Fruit fly (Drosophila melanogaster) whole organism, wandering third instar larva: ENCODE results near the gene Dcr-1.
A peak's percentile ranks its signal among the peaks of the same experiment; 100 is the strongest.

Source experiments
- CG32264 ChIP-seq: fragments of 200-800 bp; sonication (Bioruptor generic); optimal IDR thresholded peaks from 2 replicates; lab custom pipeline; 2016; ENCODE audit warnings: missing biosample characterization, missing genetic modification characterization
- Dfd ChIP-seq: fragments of >200 bp; optimal IDR thresholded peaks from 2 replicates; lab custom pipeline; 2017; ENCODE audit warnings: missing biosample characterization, missing genetic modification characterization
- GATAd ChIP-seq: sonication (Bioruptor generic); optimal IDR thresholded peaks from 2 replicates; lab custom pipeline; 2016; ENCODE audit warnings: missing biosample characterization, missing genetic modification characterization
- Hr78 ChIP-seq: fragments of >200 bp; optimal IDR thresholded peaks from 2 replicates; lab custom pipeline; 2017; ENCODE audit warnings: missing biosample characterization, missing genetic modification characterization
- Vsx2 ChIP-seq: fragments of 200-300, 225-300 bp; sonication (Bioruptor generic); optimal IDR thresholded peaks from 2 replicates; lab custom pipeline; 2018; ENCODE audit warnings: missing biosample characterization, missing genetic modification characterization; ENCODE audit not compliant: partially characterized antibody
- br ChIP-seq: fragments of 200-800 bp; sonication (Bioruptor generic); optimal IDR thresholded peaks from 2 replicates; lab custom pipeline; 2016; ENCODE audit warnings: missing biosample characterization, missing genetic modification characterization
- dsf ChIP-seq: sonication (Bioruptor generic); optimal IDR thresholded peaks from 2 replicates; lab custom pipeline; 2016; ENCODE audit warnings: missing biosample characterization, missing genetic modification characterization, borderline replicate concordance
- foxo ChIP-seq, 2 experiments: fragments of 200-800 bp; sonication (Bioruptor generic); optimal IDR thresholded peaks; 2 replicates in 1 of 2; 3 replicates in 1 of 2; lab custom pipeline; 2016 to 2017; ENCODE audit warnings: missing biosample characterization in 2 of 2, missing genetic modification characterization in 2 of 2
- h ChIP-seq: fragments of 200-800 bp; sonication (Bioruptor generic); optimal IDR thresholded peaks from 3 replicates; lab custom pipeline; 2016; ENCODE audit warnings: missing biosample characterization, mild to moderate bottlenecking, missing genetic modification characterization
- psq ChIP-seq: fragments of 200-800 bp; sonication (Bioruptor generic); optimal IDR thresholded peaks from 3 replicates; lab custom pipeline; 2017; ENCODE audit warnings: missing biosample characterization, mild to moderate bottlenecking, missing genetic modification characterization, moderate library complexity
- sage ChIP-seq: fragments of 200-800 bp; sonication (Bioruptor generic); optimal IDR thresholded peaks from 2 replicates; lab custom pipeline; 2016; ENCODE audit warnings: missing biosample characterization, mild to moderate bottlenecking, missing genetic modification characterization
- usp ChIP-seq: fragments of >200 bp; optimal IDR thresholded peaks from 2 replicates; lab custom pipeline; 2017; ENCODE audit warnings: missing biosample characterization, missing genetic modification characterization
- woc ChIP-seq: sonication (Bioruptor generic); optimal IDR thresholded peaks from 2 replicates; lab custom pipeline; 2016; ENCODE audit warnings: missing biosample characterization, mild to moderate bottlenecking, missing genetic modification characterization

DNA sequence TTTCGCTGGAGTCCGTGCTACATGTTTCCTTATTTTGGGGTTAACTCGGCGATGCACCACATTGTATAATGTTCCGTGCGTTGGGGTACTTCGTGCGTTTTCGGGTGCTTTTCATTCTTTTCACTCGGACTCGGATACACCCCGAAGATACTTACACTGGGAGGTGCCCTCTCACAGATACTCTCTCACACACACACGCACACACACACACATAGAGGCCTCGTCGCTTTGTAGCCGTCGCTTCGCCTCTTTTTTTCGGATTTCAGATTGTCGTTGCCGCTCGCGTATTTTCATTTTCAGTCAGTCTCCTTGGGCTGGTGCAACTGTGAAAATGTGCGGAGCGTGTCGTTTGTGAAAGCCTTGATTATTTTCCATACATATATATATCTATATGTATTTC, 40.5 kb upstream of the Dcr-1 start:
- TF ChIP-seq sage (GFP tag; lab: Kevin White, UChicago): peak; percentile 74
- TF ChIP-seq foxo (GFP tag; optimal IDR thresholded peaks at IDR 0.05; lab: Kevin White, UChicago): peak in 1 of 2 experiments; percentile 39
- peak; percentile 29 for TF ChIP-seq br
- no peak for TF ChIP-seq usp
- TF ChIP-seq Vsx2 (GFP tag; lab: Kevin White, UChicago): no peak
- TF ChIP-seq woc: no peak
- TF ChIP-seq dsf (GFP tag; lab: Kevin White, UChicago): no peak
- no peak for TF ChIP-seq Hr78 (GFP tag; lab: Kevin White, UChicago)
- no peak for TF ChIP-seq Dfd (GFP tag; lab: Kevin White, UChicago)
- no peak for TF ChIP-seq CG32264 (GFP tag; lab: Kevin White, UChicago)
- no peak for TF ChIP-seq psq (GFP tag; lab: Kevin White, UChicago)
- TF ChIP-seq GATAd (GFP tag; lab: Kevin White, UChicago): no peak
- TF ChIP-seq h: peak; percentile 30
